Worm (Caenorhabditis elegans) whole organism, L1 larva: ENCODE results near the gene C07D10.6.

Experiments used
- ceh-63 ChIP-seq: fragments of 200-800 bp; sonication (Bioruptor generic); optimal IDR thresholded peaks from 2 replicates; lab custom pipeline; 2018; ENCODE audit warnings: mild to moderate bottlenecking, missing genetic modification characterization, missing compliant biosample characterization
- dpl-1 ChIP-seq, 3 experiments: fragments of 150-350 bp in 2 of 3; sonication (generic microtip) in 1 of 3; optimal IDR thresholded peaks; 2 replicates each; lab custom pipeline; 2014 to 2017; ENCODE audit warnings: missing biosample characterization in 3 of 3, missing genetic modification characterization in 3 of 3, missing genetic modification reagents in 3 of 3
- lin-14 ChIP-seq: fragments of 200-800 bp; sonication (Bioruptor generic); optimal IDR thresholded peaks from 2 replicates; lab custom pipeline; 2018; ENCODE audit warnings: mild to moderate bottlenecking, missing genetic modification characterization, moderate library complexity, missing compliant biosample characterization
- lin-39 ChIP-seq: fragments of 150-350 bp; optimal IDR thresholded peaks from 2 replicates; lab custom pipeline; 2014; ENCODE audit warnings: missing biosample characterization, missing genetic modification reagents, missing genetic modification characterization
- rnt-1 ChIP-seq: sonication (generic microtip); optimal IDR thresholded peaks from 2 replicates; lab custom pipeline; 2016; ENCODE audit warnings: mild to moderate bottlenecking, missing genetic modification characterization, moderate library complexity, missing compliant biosample characterization

- TF ChIP-seq lin-39 (tag; lab: Kevin White, UChicago) (no peak), dpl-1 (GFP tag; optimal IDR thresholded peaks at IDR 0.05; lab: Kevin White, UChicago) (peak; percentile 9 to 42 (median 33)), rnt-1 (tag; lab: Kevin White, UChicago) (no peak), ceh-63 (GFP tag; lab: Kevin White, UChicago) (no peak), lin-14 (GFP tag; lab: Kevin White, UChicago) (no peak)
Measured at ce11 chrII:7356773-7357172, 22.3 kb upstream of the C07D10.6 start.
